Fruit fly (Drosophila melanogaster) whole organism, embryonic: ENCODE results near the gene Pep.

ENCODE experiments used
- CG10565 ChIP-seq: fragments of 200-800 bp; sonication (Bioruptor generic); optimal IDR thresholded peaks from 3 replicates; lab custom pipeline; 2016; ENCODE audit warnings: missing biosample characterization, mild to moderate bottlenecking, missing genetic modification characterization
- CG11695 ChIP-seq: fragments of 200-800 bp; sonication (Bioruptor generic); IDR thresholded peaks from 3 replicates; pipeline ENCODE4 v1.3.6; 2022; ENCODE audit warnings: missing biosample characterization, missing genetic modification characterization
- CG11696 ChIP-seq: fragments of 200-800 bp; sonication (Bioruptor generic); IDR thresholded peaks from 2 replicates; pipeline ENCODE4 v1.3.6; 2022; ENCODE audit warnings: missing biosample characterization, missing genetic modification characterization
- CG11723 ChIP-seq: fragments of 200-800 bp; sonication (Bioruptor generic); optimal IDR thresholded peaks from 2 replicates; lab custom pipeline; 2017; ENCODE audit warnings: missing biosample characterization, mild to moderate bottlenecking, missing genetic modification characterization
- CG12299 ChIP-seq: fragments of 200-800 bp; sonication (Bioruptor generic); optimal IDR thresholded peaks from 2 replicates; lab custom pipeline; 2018; ENCODE audit warnings: missing biosample characterization, mild to moderate bottlenecking, missing genetic modification characterization
- CG13624 ChIP-seq: fragments of 200-800 bp; sonication (Bioruptor generic); optimal IDR thresholded peaks from 2 replicates; lab custom pipeline; 2016; ENCODE audit warnings: missing biosample characterization, missing genetic modification characterization
- CG1603 ChIP-seq: fragments of 200-800 bp; sonication (Bioruptor generic); optimal IDR thresholded peaks from 2 replicates; lab custom pipeline; 2019; ENCODE audit warnings: missing biosample characterization, mild to moderate bottlenecking, missing genetic modification characterization, moderate library complexity
- CG17385 ChIP-seq: fragments of 200-800 bp; sonication (Bioruptor generic); optimal IDR thresholded peaks from 3 replicates; lab custom pipeline; 2018; ENCODE audit warnings: missing biosample characterization, mild to moderate bottlenecking, missing genetic modification characterization
- CG18262 ChIP-seq: fragments of 200-800 bp; optimal IDR thresholded peaks from 3 replicates; lab custom pipeline; 2019; ENCODE audit warnings: missing biosample characterization, mild to moderate bottlenecking, missing genetic modification characterization, moderate library complexity
- CG30403 ChIP-seq: fragments of 200-800 bp; sonication (Bioruptor generic); optimal IDR thresholded peaks from 3 replicates; lab custom pipeline; 2016; ENCODE audit warnings: missing biosample characterization, missing genetic modification characterization
- CG30431 ChIP-seq: fragments of 200-800 bp; sonication (Bioruptor generic); optimal IDR thresholded peaks from 2 replicates; lab custom pipeline; 2017; ENCODE audit warnings: missing biosample characterization, missing genetic modification characterization
- CG3065 ChIP-seq: fragments of 200-800 bp; sonication (Bioruptor generic); optimal IDR thresholded peaks from 2 replicates; lab custom pipeline; 2016; ENCODE audit warnings: missing biosample characterization, missing genetic modification characterization
- CG4820 ChIP-seq: fragments of 200-800 bp; sonication (Bioruptor generic); optimal IDR thresholded peaks from 3 replicates; lab custom pipeline; 2016; ENCODE audit warnings: missing biosample characterization, missing genetic modification characterization
- CG6254 ChIP-seq: fragments of 200-800 bp; sonication (Bioruptor generic); optimal IDR thresholded peaks from 3 replicates; lab custom pipeline; 2017; ENCODE audit warnings: mild to moderate bottlenecking, missing biosample characterization, missing genetic modification reagents, missing genetic modification characterization
- CG6689 ChIP-seq: fragments of 200-800 bp; sonication (Bioruptor generic); IDR thresholded peaks from 2 replicates; pipeline ENCODE4 v1.3.6; 2022; ENCODE audit warnings: missing biosample characterization, missing genetic modification characterization
- CG9797 ChIP-seq: fragments of 200-800 bp; sonication (Bioruptor generic); optimal IDR thresholded peaks from 3 replicates; lab custom pipeline; 2018; ENCODE audit warnings: missing biosample characterization, mild to moderate bottlenecking, missing genetic modification characterization
- CG9817 ChIP-seq: fragments of 200-800 bp; sonication (Bioruptor generic); optimal IDR thresholded peaks from 2 replicates; lab custom pipeline; 2018; ENCODE audit warnings: missing biosample characterization, mild to moderate bottlenecking, missing genetic modification characterization, moderate library complexity
- D19A ChIP-seq: fragments of 200-800 bp; optimal IDR thresholded peaks from 3 replicates; lab custom pipeline; 2019; ENCODE audit warnings: missing biosample characterization, mild to moderate bottlenecking, missing genetic modification characterization, moderate library complexity
- D19B ChIP-seq: fragments of 200-800 bp; sonication (Bioruptor generic); optimal IDR thresholded peaks from 2 replicates; lab custom pipeline; 2017; ENCODE audit warnings: missing biosample characterization, mild to moderate bottlenecking, missing genetic modification characterization
- Deaf1 ChIP-seq: fragments of 200-800 bp; optimal IDR thresholded peaks from 3 replicates; lab custom pipeline; 2019; ENCODE audit warnings: missing biosample characterization, mild to moderate bottlenecking, missing genetic modification characterization, moderate library complexity
- Drgx ChIP-seq: fragments of 200-800 bp; sonication (Bioruptor generic); IDR thresholded peaks from 2 replicates; pipeline ENCODE4 v1.3.6; 2022; ENCODE audit warnings: missing biosample characterization, missing genetic modification characterization
- Ets65A ChIP-seq: fragments of 200-800 bp; sonication (Bioruptor generic); peaks from one replicate; lab custom pipeline; 2016; ENCODE audit warnings: missing biosample characterization, missing genetic modification characterization
- Gsc ChIP-seq: fragments of 200-800 bp; sonication (Bioruptor generic); IDR thresholded peaks from 2 replicates; pipeline ENCODE4 v1.3.6; 2022; ENCODE audit warnings: missing biosample characterization, missing genetic modification characterization
- Mes4 ChIP-seq: fragments of 200-800 bp; sonication (Bioruptor generic); optimal IDR thresholded peaks from 2 replicates; lab custom pipeline; 2016; ENCODE audit warnings: missing biosample characterization, missing genetic modification characterization
- Myb ChIP-seq: fragments of 200-800 bp; sonication (Bioruptor generic); optimal IDR thresholded peaks from 2 replicates; lab custom pipeline; 2016; ENCODE audit warnings: missing biosample characterization, missing genetic modification characterization
- NC2β ChIP-seq: fragments of 200-800 bp; sonication (Bioruptor generic); optimal IDR thresholded peaks from 2 replicates; lab custom pipeline; 2016; ENCODE audit warnings: missing biosample characterization, missing genetic modification characterization
- Nf-YA ChIP-seq: fragments of 200-800 bp; sonication (Bioruptor generic); IDR thresholded peaks from 2 replicates; pipeline ENCODE4 v1.3.6; 2022; ENCODE audit warnings: missing biosample characterization, missing genetic modification characterization
- Opbp ChIP-seq: fragments of 200-800 bp; sonication (Bioruptor generic); IDR thresholded peaks from 3 replicates; pipeline ENCODE4 v1.3.6; 2022; ENCODE audit warnings: missing biosample characterization, missing genetic modification characterization; ENCODE audit not compliant: partially characterized antibody
- Poxn ChIP-seq: fragments of 200-800 bp; sonication (Bioruptor generic); IDR thresholded peaks from 2 replicates; pipeline ENCODE4 v1.3.6; 2022; ENCODE audit warnings: missing biosample characterization, missing genetic modification characterization
- Scr ChIP-seq: fragments of 200-800 bp; sonication (Bioruptor generic); IDR thresholded peaks from 2 replicates; pipeline ENCODE4 v1.3.6; 2022; ENCODE audit warnings: missing biosample characterization, missing genetic modification characterization; ENCODE audit not compliant: partially characterized antibody
- Sry-δ ChIP-seq: fragments of 200-800 bp; sonication (Bioruptor generic); optimal IDR thresholded peaks from 2 replicates; lab custom pipeline; 2016; ENCODE audit warnings: missing biosample characterization, missing genetic modification characterization
- ato ChIP-seq: fragments of 200-800 bp; sonication (Bioruptor generic); IDR thresholded peaks from 2 replicates; pipeline ENCODE4 v1.3.6; 2022; ENCODE audit warnings: missing biosample characterization, missing genetic modification characterization; ENCODE audit not compliant: partially characterized antibody
- ci ChIP-seq: fragments of 200-800 bp; sonication (Bioruptor generic); IDR thresholded peaks from 3 replicates; pipeline ENCODE4 v1.3.6; 2022; ENCODE audit warnings: missing biosample characterization, missing genetic modification characterization
- dan ChIP-seq: fragments of 200-800 bp; sonication (Bioruptor generic); IDR thresholded peaks from 2 replicates; pipeline ENCODE4 v1.3.6; 2022; ENCODE audit warnings: missing biosample characterization, missing genetic modification characterization
- fd64A ChIP-seq: fragments of 200-800 bp; sonication (Bioruptor generic); optimal IDR thresholded peaks from 3 replicates; lab custom pipeline; 2018; ENCODE audit warnings: missing biosample characterization, mild to moderate bottlenecking, missing genetic modification characterization
- fru ChIP-seq: fragments of >200 bp; optimal IDR thresholded peaks from 2 replicates; lab custom pipeline; 2017
- ftz-f1 ChIP-seq: fragments of 200-800 bp; sonication (Bioruptor generic); optimal IDR thresholded peaks from 2 replicates; lab custom pipeline; 2016; ENCODE audit warnings: missing biosample characterization, missing genetic modification characterization
- kni ChIP-seq: fragments of 200-800 bp; sonication (Bioruptor generic); optimal IDR thresholded peaks from 3 replicates; lab custom pipeline; 2017; ENCODE audit warnings: mild to moderate bottlenecking, missing biosample characterization, missing genetic modification reagents, missing genetic modification characterization
- odd ChIP-seq: fragments of 200-800 bp; sonication (Bioruptor generic); optimal IDR thresholded peaks from 2 replicates; lab custom pipeline; 2017; ENCODE audit warnings: missing biosample characterization, mild to moderate bottlenecking, missing genetic modification characterization
- pb ChIP-seq: fragments of 200-800 bp; sonication (Bioruptor generic); optimal IDR thresholded peaks from 3 replicates; lab custom pipeline; 2016; ENCODE audit warnings: missing biosample characterization, missing genetic modification characterization
- row ChIP-seq: fragments of 200-800 bp; sonication (Bioruptor generic); IDR thresholded peaks from 3 replicates; pipeline ENCODE4 v1.3.6; 2022; ENCODE audit warnings: missing biosample characterization, missing genetic modification characterization
- sd ChIP-seq: fragments of 200-800 bp; sonication (Bioruptor generic); optimal IDR thresholded peaks from 3 replicates; lab custom pipeline; 2018; ENCODE audit warnings: missing biosample characterization, mild to moderate bottlenecking, missing genetic modification characterization, moderate library complexity
- seq ChIP-seq: fragments of 200-800 bp; sonication (Bioruptor generic); IDR thresholded peaks from 2 replicates; pipeline ENCODE4 v1.3.6; 2022; ENCODE audit warnings: missing biosample characterization, missing genetic modification characterization
- slbo ChIP-seq: fragments of 200-800 bp; sonication (Bioruptor generic); IDR thresholded peaks from 2 replicates; pipeline ENCODE4 v1.3.6; 2022; ENCODE audit warnings: missing biosample characterization, missing genetic modification characterization
- slou ChIP-seq: fragments of 200-800 bp; sonication (Bioruptor generic); optimal IDR thresholded peaks from 3 replicates; lab custom pipeline; 2016; ENCODE audit warnings: missing biosample characterization, missing genetic modification characterization
- slp2 ChIP-seq: fragments of 200-800 bp; sonication (Bioruptor generic); optimal IDR thresholded peaks from 2 replicates; lab custom pipeline; 2016; ENCODE audit warnings: missing biosample characterization, missing genetic modification characterization
- stc ChIP-seq: fragments of 200-800 bp; sonication (Bioruptor generic); IDR thresholded peaks from 2 replicates; pipeline ENCODE4 v1.3.6; 2022; ENCODE audit warnings: missing biosample characterization, missing genetic modification characterization
- tll ChIP-seq, 2 experiments: fragments of 200-800 bp in 1 of 2; fragments of >200 bp in 1 of 2; sonication (Bioruptor generic) in 1 of 2; optimal IDR thresholded peaks; 2 replicates each; lab custom pipeline; 2017 to 2019; ENCODE audit warnings: missing biosample characterization in 2 of 2, missing genetic modification characterization in 2 of 2, mild to moderate bottlenecking in 1 of 2, moderate library complexity in 1 of 2
- ttk ChIP-seq: fragments of 200-800 bp; sonication (Bioruptor generic); IDR thresholded peaks from 2 replicates; pipeline ENCODE4 v2.1.2; 2022; ENCODE audit warnings: missing biosample characterization, missing genetic modification characterization
- unc-4 ChIP-seq: fragments of 200-800 bp; sonication (Bioruptor generic); IDR thresholded peaks from 2 replicates; pipeline ENCODE4 v1.3.6; 2022; ENCODE audit warnings: missing biosample characterization, missing genetic modification characterization; ENCODE audit not compliant: partially characterized antibody

The Pep gene

dm6 chr3L:17658423-17659267, 13.8 kb upstream of the Pep start (continued):
- TF ChIP-seq slp2 (GFP tag; lab: Kevin White, UChicago) (peak; percentile 84), D19B (GFP tag; lab: Kevin White, UChicago) (peak; percentile 80), CG17385 (GFP tag; lab: Kevin White, UChicago) (peak; percentile 77), CG30431 (GFP tag; lab: Kevin White, UChicago) (peak; percentile 79), fd64A (GFP tag; lab: Kevin White, UChicago) (peak; percentile 86), seq (GFP tag; lab: Robert Waterston, UW) (peak; percentile 89), slbo (GFP tag; lab: Robert Waterston, UW) (peak; percentile 98), Drgx (GFP tag; lab: Robert Waterston, UW) (peak; percentile 87), Nf-YA (GFP tag; lab: Robert Waterston, UW) (peak; percentile 76), CG11723 (GFP tag; lab: Kevin White, UChicago) (peak; percentile 78), ci (GFP tag; lab: Robert Waterston, UW) (peak; percentile 97), CG6254 (GFP tag; lab: Kevin White, UChicago) (peak; percentile 75), ftz-f1 (peak; percentile 74), unc-4 (GFP tag; lab: Robert Waterston, UW) (peak; percentile 16; the same call in 1 of the 2 replicates), CG11696 (GFP tag; lab: Robert Waterston, UW) (peak; percentile 80), CG4820 (peak; percentile 69), stc (GFP tag; lab: Robert Waterston, UW) (peak; percentile 93), CG6689 (GFP tag; lab: Robert Waterston, UW) (peak; percentile 90), kni (GFP tag; lab: Kevin White, UChicago) (peak; percentile 56), CG30403 (GFP tag; lab: Kevin White, UChicago) (peak; percentile 80), Myb (GFP tag; lab: Kevin White, UChicago) (peak; percentile 83), D19A (tag; lab: Kevin White, UChicago) (peak; percentile 64), CG9797 (GFP tag; lab: Kevin White, UChicago) (no peak), Ets65A (GFP tag; lab: Kevin White, UChicago) (peak; percentile 99), ato (no peak), Scr (no peak), CG9817 (tag; lab: Kevin White, UChicago) (peak; percentile 88), Gsc (GFP tag; lab: Robert Waterston, UW) (no peak), slou (peak; percentile 77), CG1603 (tag; lab: Kevin White, UChicago) (peak; percentile 94), Poxn (peak; percentile 57; the same call in 1 of the 2 replicates), pb (GFP tag; lab: Kevin White, UChicago) (peak; percentile 84), CG11695 (GFP tag; lab: Robert Waterston, UW) (peak; percentile 90), NC2β (GFP tag; lab: Kevin White, UChicago) (peak; percentile 84), CG12299 (peak; percentile 62), ttk (GFP tag; lab: Robert Waterston, UW) (peak; percentile 90), dan (GFP tag; lab: Robert Waterston, UW) (no peak), fru (lab: Kevin White, UChicago) (no peak), row (GFP tag; lab: Robert Waterston, UW) (peak; percentile 93), Mes4 (GFP tag; lab: Kevin White, UChicago) (peak; percentile 69), sd (tag; lab: Kevin White, UChicago) (peak; percentile 73), CG18262 (tag; lab: Kevin White, UChicago) (peak; percentile 68), tll (GFP tag; optimal IDR thresholded peaks at IDR 0.05; lab: Kevin White, UChicago) (no peak), CG10565 (peak; percentile 41), Sry-δ (GFP tag; lab: Kevin White, UChicago) (peak; percentile 57), CG13624 (GFP tag; lab: Kevin White, UChicago) (peak; percentile 93), Deaf1 (tag; lab: Kevin White, UChicago) (peak; percentile 77), CG3065 (GFP tag; lab: Kevin White, UChicago) (peak; percentile 65), Opbp (GFP tag; lab: Robert Waterston, UW) (no peak), odd (GFP tag; lab: Kevin White, UChicago) (peak; percentile 78)
